Worm (Caenorhabditis elegans) whole organism, L4 larva: ENCODE data around the gene srx-68.

ENCODE experiments used
- F26F4.8 ChIP-seq: fragments of 200-800 bp; sonication (Bioruptor generic); conservative IDR thresholded peaks from 2 replicates; pipeline ENCODE4 v1.3.6; 2022; ENCODE audit warnings: missing genetic modification characterization, missing compliant biosample characterization
- R02D3.7 ChIP-seq: fragments of 150-350 bp; sonication (generic microtip); optimal IDR thresholded peaks from 3 replicates; lab custom pipeline; 2014; ENCODE audit warnings: missing biosample characterization, missing genetic modification characterization
- T26A8.4 ChIP-seq: fragments of 200-800 bp; sonication (Bioruptor generic); IDR thresholded peaks from 2 replicates; pipeline ENCODE4 v1.3.6; 2022; ENCODE audit warnings: missing genetic modification characterization, missing compliant biosample characterization
- Y105C5A.15 ChIP-seq: fragments of 200-800 bp; sonication (Bioruptor generic); IDR thresholded peaks from 2 replicates; pipeline ENCODE4 v1.3.6; 2022; ENCODE audit warnings: missing genetic modification characterization, missing compliant biosample characterization
- ZK546.5 ChIP-seq, 2 experiments: sonication (generic microtip); optimal IDR thresholded peaks; 2 replicates each; lab custom pipeline; 2017; ENCODE audit warnings: missing biosample characterization in 2 of 2, missing genetic modification characterization in 2 of 2
- ama-1 ChIP-seq: fragments of 150-350 bp; optimal IDR thresholded peaks from 2 replicates; lab custom pipeline; 2014; ENCODE audit warnings: inconsistent platforms, mixed read lengths
- ceh-44 ChIP-seq: fragments of 200-800 bp; sonication (Bioruptor generic); IDR thresholded peaks from 2 replicates; pipeline ENCODE4 v1.3.6; 2022; ENCODE audit warnings: missing genetic modification reagents, missing genetic modification characterization, missing compliant biosample characterization
- ceh-82 ChIP-seq: sonication (generic microtip); optimal IDR thresholded peaks from 2 replicates; lab custom pipeline; 2017; ENCODE audit warnings: missing biosample characterization, missing genetic modification characterization
- ctbp-1 ChIP-seq: fragments of 200-800 bp; sonication (Bioruptor generic); IDR thresholded peaks from 2 replicates; pipeline ENCODE4 v1.3.6; 2022; ENCODE audit warnings: missing genetic modification reagents, missing genetic modification characterization, missing compliant biosample characterization
- daf-12 ChIP-seq: fragments of 150-350 bp; optimal IDR thresholded peaks from 2 replicates; lab custom pipeline; 2014; ENCODE audit warnings: missing biosample characterization, missing genetic modification reagents, missing genetic modification characterization
- daf-16 ChIP-seq, 3 experiments: sonication (generic microtip); optimal IDR thresholded peaks; 2 replicates each; lab custom pipeline; 2016 to 2017; ENCODE audit warnings: missing genetic modification characterization in 3 of 3, missing genetic modification reagents in 3 of 3, mild to moderate bottlenecking in 2 of 3, missing compliant biosample characterization in 2 of 3, missing biosample characterization in 1 of 3, moderate library complexity in 1 of 3
- daf-19 ChIP-seq: fragments of 200-800 bp; sonication (Bioruptor generic); conservative IDR thresholded peaks from 2 replicates; pipeline ENCODE4 v1.3.6; 2022; ENCODE audit warnings: missing genetic modification characterization, missing compliant biosample characterization
- daf-8 ChIP-seq: fragments of 200-800 bp; sonication (Bioruptor generic); IDR thresholded peaks from 2 replicates; pipeline ENCODE4 v1.3.6; 2022; ENCODE audit warnings: missing genetic modification characterization, missing compliant biosample characterization
- dmd-6 ChIP-seq: fragments of 200-800 bp; sonication (Bioruptor generic); IDR thresholded peaks from 2 replicates; pipeline ENCODE4 v1.3.6; 2022; ENCODE audit warnings: missing genetic modification reagents, missing genetic modification characterization, missing compliant biosample characterization
- dve-1 ChIP-seq: sonication (generic microtip); optimal IDR thresholded peaks from 2 replicates; lab custom pipeline; 2017; ENCODE audit warnings: antibody characterized with exemption, mild to moderate bottlenecking, missing genetic modification characterization, missing compliant biosample characterization; ENCODE audit not compliant: insufficient read depth
- hif-1 ChIP-seq, 2 experiments: sonication (generic microtip); optimal IDR thresholded peaks; 2 replicates each; lab custom pipeline; 2016 to 2017; ENCODE audit warnings: missing compliant biosample characterization in 2 of 2, missing genetic modification characterization in 2 of 2, missing genetic modification reagents in 2 of 2, missing genotype in 2 of 2, mild to moderate bottlenecking in 1 of 2
- hlh-11 ChIP-seq: fragments of 200-800 bp; sonication (Bioruptor generic); optimal IDR thresholded peaks from 2 replicates; lab custom pipeline; 2018; ENCODE audit warnings: mild to moderate bottlenecking, missing genetic modification characterization, missing compliant biosample characterization
- hlh-30 ChIP-seq: sonication (generic microtip); optimal IDR thresholded peaks from 2 replicates; lab custom pipeline; 2017; ENCODE audit warnings: antibody characterized with exemption, mild to moderate bottlenecking, missing genetic modification characterization, missing compliant biosample characterization; ENCODE audit not compliant: insufficient read depth
- hmg-1.1 ChIP-seq: fragments of 200-800 bp; sonication (Bioruptor generic); IDR thresholded peaks from 2 replicates; pipeline ENCODE4 v1.3.6; 2022; ENCODE audit warnings: missing genetic modification reagents, missing genetic modification characterization, missing compliant biosample characterization
- jun-1 ChIP-seq: fragments of 150-350 bp; optimal IDR thresholded peaks from 2 replicates; lab custom pipeline; 2014; ENCODE audit warnings: missing biosample characterization, missing genetic modification reagents, missing genetic modification characterization
- lim-7 ChIP-seq: fragments of 200-800 bp; sonication (Bioruptor generic); IDR thresholded peaks from 2 replicates; pipeline ENCODE4 v1.3.6; 2022; ENCODE audit warnings: missing genetic modification characterization, missing compliant biosample characterization
- mxl-2 ChIP-seq: fragments of 200-800 bp; sonication (Bioruptor generic); conservative IDR thresholded peaks from 2 replicates; pipeline ENCODE4 v1.3.6; 2022; ENCODE audit warnings: missing genetic modification reagents, missing genetic modification characterization, missing compliant biosample characterization
- nhr-102 ChIP-seq: sonication (generic microtip); optimal IDR thresholded peaks from 2 replicates; lab custom pipeline; 2016; ENCODE audit warnings: mild to moderate bottlenecking, missing genetic modification characterization, moderate library complexity, missing compliant biosample characterization
- nhr-11 ChIP-seq: fragments of 150-350 bp; optimal IDR thresholded peaks from 2 replicates; lab custom pipeline; 2014; ENCODE audit warnings: missing biosample characterization, missing genetic modification characterization
- nhr-111 ChIP-seq: fragments of 200-800 bp; sonication (Bioruptor generic); optimal IDR thresholded peaks from 2 replicates; lab custom pipeline; 2018; ENCODE audit warnings: mild to moderate bottlenecking, missing genetic modification characterization, missing compliant biosample characterization
- nhr-41 ChIP-seq: fragments of 200-800 bp; sonication (Bioruptor generic); IDR thresholded peaks from 2 replicates; pipeline ENCODE4 v1.3.6; 2022; ENCODE audit warnings: missing genetic modification reagents, missing genetic modification characterization, missing compliant biosample characterization
- nhr-76 ChIP-seq: fragments of 150-350 bp; optimal IDR thresholded peaks from 2 replicates; lab custom pipeline; 2014; ENCODE audit warnings: missing biosample characterization, missing genetic modification characterization
- pha-4 ChIP-seq, 2 experiments: fragments of 150-350 bp in 1 of 2; fragments of 200-800 bp in 1 of 2; sonication (Bioruptor generic) in 1 of 2; IDR thresholded peaks in 1 of 2; optimal IDR thresholded peaks in 1 of 2; 2 replicates each; pipeline versions ENCODE4 v1.3.6 to Lab custom; 2014 to 2022; ENCODE audit warnings: missing genetic modification characterization in 2 of 2, missing genetic modification reagents in 2 of 2, missing biosample characterization in 1 of 2, missing compliant biosample characterization in 1 of 2
- saeg-2 ChIP-seq: fragments of 200-800 bp; sonication (Bioruptor generic); IDR thresholded peaks from 2 replicates; pipeline ENCODE4 v1.3.6; 2022; ENCODE audit warnings: missing genetic modification reagents, missing genetic modification characterization, missing compliant biosample characterization
- spr-3 ChIP-seq: fragments of 200-800 bp; sonication (Bioruptor generic); optimal IDR thresholded peaks from 2 replicates; lab custom pipeline; 2018; ENCODE audit warnings: mild to moderate bottlenecking, missing genetic modification characterization, missing compliant biosample characterization
- unc-39 ChIP-seq: sonication (generic microtip); optimal IDR thresholded peaks from 2 replicates; lab custom pipeline; 2017; ENCODE audit warnings: missing biosample characterization, missing genetic modification characterization
- unc-62 ChIP-seq, 3 experiments: fragments of 150-350 bp in 1 of 3; sonication (generic microtip); optimal IDR thresholded peaks in 2 of 3; peaks in 1 of 3; 1 replicate in 1 of 3; 2 replicates in 2 of 3; lab custom pipeline; 2014 to 2017; ENCODE audit warnings: missing biosample characterization in 3 of 3, missing genetic modification characterization in 3 of 3, missing genetic modification reagents in 3 of 3, missing genotype in 1 of 3
- ztf-7 ChIP-seq: fragments of 150-350 bp; optimal IDR thresholded peaks from 2 replicates; lab custom pipeline; 2014; ENCODE audit warnings: missing biosample characterization, missing genetic modification characterization

srx-68 gene

DNA sequence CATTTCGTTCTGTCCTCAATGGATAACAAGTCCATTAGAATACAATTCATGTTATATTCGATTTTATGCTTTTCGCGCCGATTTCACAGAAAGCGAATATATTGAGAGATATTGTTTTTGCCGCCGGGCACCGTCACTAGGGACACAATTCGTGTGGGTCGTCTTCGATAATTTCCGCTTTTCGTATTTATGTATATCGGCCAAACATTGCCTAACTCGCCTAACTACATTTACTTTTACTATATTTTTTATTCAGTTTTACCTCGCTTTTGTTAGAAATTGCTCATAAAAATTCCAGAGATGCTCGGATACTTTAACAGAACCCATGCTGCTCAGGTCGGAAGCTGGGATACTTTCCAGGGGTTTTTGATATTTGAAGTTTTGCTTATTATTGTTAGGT is 17.9 kb upstream of the srx-68 start, which contains the start of gene sre-9:
sre-9 (plus strand) TSS at position 301 of the 400 bp plus-strand sequence.
- TF ChIP-seq spr-3 (GFP tag; lab: Kevin White, UChicago) (no peak), mxl-2 (no peak), daf-12 (tag; lab: Kevin White, UChicago) (no peak), dmd-6 (no peak)

DNA sequence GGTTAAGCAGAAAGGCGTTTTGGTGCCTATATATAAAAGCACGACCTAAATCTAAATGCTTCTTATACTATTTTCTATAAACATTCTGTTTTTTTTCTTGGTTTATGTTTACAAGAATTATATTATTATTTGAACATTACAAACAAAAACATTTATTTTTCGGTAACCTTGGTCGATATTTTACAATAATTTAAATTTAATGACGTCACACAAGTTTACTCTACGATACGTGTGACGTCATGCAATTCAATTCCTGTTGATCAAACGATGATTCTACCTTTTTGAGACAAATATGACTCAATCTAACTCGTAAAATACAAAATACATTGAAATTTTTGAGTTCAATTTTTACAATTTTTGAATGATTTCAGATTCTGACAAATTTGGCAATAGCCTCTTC is 16.6 kb upstream of the srx-68 start:
- TF ChIP-seq dve-1 = no peak
- no peak for TF ChIP-seq ceh-82 (tag; lab: Kevin White, UChicago)
- TF ChIP-seq nhr-102 = no peak
- TF ChIP-seq unc-62 (GFP tag; optimal IDR thresholded peaks at IDR 0.05 in 1 of 2; lab: Kevin White, UChicago) = peak in 1 of 2 experiments; percentile 69
- TF ChIP-seq unc-62 (tag; optimal IDR thresholded peaks at IDR 0.05; lab: Kevin White, UChicago) = no peak

ce11 chrV:3900102-3900501 is 12.5 kb upstream of the srx-68 start, which contains the start of gene irld-22:
irld-22 (minus strand) TSS chrV:3900202.
- TF ChIP-seq Y105C5A.15 (GFP tag; lab: Robert Waterston, UW) (no peak), ama-1 (lab: Kevin White, UChicago) (no peak), mxl-2 (no peak), hmg-1.1 (GFP tag; lab: Robert Waterston, UW) (no peak), daf-16 (GFP tag; optimal IDR thresholded peaks at IDR 0.05; lab: Kevin White, UChicago) (no peak), daf-16 (tag; optimal IDR thresholded peaks at IDR 0.05; lab: Kevin White, UChicago) (no peak), nhr-11 (tag; lab: Kevin White, UChicago) (no peak)
- TF ChIP-seq, all 104 proteins: peak for 0

ce11 chrV:3902458-3903157 is 10.0 kb upstream of the srx-68 start, which contains the start of the genes str-229 and srh-190:
str-229 (minus strand) TSS chrV:3902558.
srh-190 (plus strand) TSS chrV:3903107.
- no peak for TF ChIP-seq nhr-41 (GFP tag; lab: Robert Waterston, UW)
- no peak for TF ChIP-seq jun-1 (tag; lab: Kevin White, UChicago)
- no peak for TF ChIP-seq daf-8 (GFP tag; lab: Robert Waterston, UW)
- TF ChIP-seq dve-1 = no peak
- TF ChIP-seq daf-19 = no peak
- TF ChIP-seq hmg-1.1 (GFP tag; lab: Robert Waterston, UW) = no peak
- no peak for TF ChIP-seq ctbp-1 (GFP tag; lab: Robert Waterston, UW)
- no peak for TF ChIP-seq unc-39 (tag; lab: Kevin White, UChicago)
- no peak for TF ChIP-seq saeg-2 (GFP tag; lab: Robert Waterston, UW)
- TF ChIP-seq Y105C5A.15 (GFP tag; lab: Robert Waterston, UW) = no peak
- TF ChIP-seq F26F4.8 (GFP tag; lab: Robert Waterston, UW) = no peak
- no peak for TF ChIP-seq hlh-30 (tag; lab: Kevin White, UChicago)
- TF ChIP-seq nhr-76 = no peak
- TF ChIP-seq pha-4 (GFP tag; IDR thresholded peaks at IDR 0.05; lab: Robert Waterston, UW) = no peak
- TF ChIP-seq pha-4 (tag; optimal IDR thresholded peaks at IDR 0.05; lab: Kevin White, UChicago) = no peak
- no peak for TF ChIP-seq lim-7 (GFP tag; lab: Robert Waterston, UW)
- no peak for TF ChIP-seq R02D3.7 (tag; lab: Kevin White, UChicago)
- TF ChIP-seq ztf-7 (tag; lab: Kevin White, UChicago) = no peak
- TF ChIP-seq hif-1 (tag; optimal IDR thresholded peaks at IDR 0.05; lab: Kevin White, UChicago) = no peak
- no peak for TF ChIP-seq T26A8.4 (GFP tag; lab: Robert Waterston, UW)
- TF ChIP-seq ZK546.5 (tag; optimal IDR thresholded peaks at IDR 0.05; lab: Kevin White, UChicago) = no peak
- TF ChIP-seq, all 104 proteins: peak for 0

DNA sequence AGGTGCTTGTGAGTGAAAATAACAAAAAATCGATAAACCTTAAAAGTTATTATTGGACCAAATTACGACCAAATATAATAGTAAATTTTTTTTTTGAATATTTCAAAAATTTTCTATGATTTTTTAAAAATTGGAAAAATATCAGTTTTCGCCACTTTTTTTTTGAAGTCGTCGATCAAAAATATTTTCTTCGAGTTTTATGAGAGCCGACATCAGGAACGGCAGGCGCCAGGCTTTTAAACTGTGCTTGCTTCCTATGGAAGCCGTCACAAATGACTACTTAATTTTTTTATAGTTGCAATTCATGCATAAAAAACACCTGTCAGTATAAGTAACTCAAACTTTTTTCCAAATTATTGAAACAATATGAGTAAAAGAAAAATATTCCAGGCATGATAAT is 9.1 kb upstream of the srx-68 start:
- TF ChIP-seq nhr-111 (GFP tag; lab: Kevin White, UChicago) (no peak), ceh-44 (GFP tag; lab: Robert Waterston, UW) (no peak), unc-62 (GFP tag; optimal IDR thresholded peaks at IDR 0.05 in 1 of 2; lab: Kevin White, UChicago) (peak in 1 of 2 experiments; percentile 93), unc-62 (tag; optimal IDR thresholded peaks at IDR 0.05; lab: Kevin White, UChicago) (no peak), hlh-11 (tag; lab: Kevin White, UChicago) (no peak), daf-16 (GFP tag; optimal IDR thresholded peaks at IDR 0.05; lab: Kevin White, UChicago) (no peak), daf-16 (tag; optimal IDR thresholded peaks at IDR 0.05; lab: Kevin White, UChicago) (no peak)
